Fruit fly (Drosophila melanogaster): ENCODE data around the gene CG7149.

DNA sequence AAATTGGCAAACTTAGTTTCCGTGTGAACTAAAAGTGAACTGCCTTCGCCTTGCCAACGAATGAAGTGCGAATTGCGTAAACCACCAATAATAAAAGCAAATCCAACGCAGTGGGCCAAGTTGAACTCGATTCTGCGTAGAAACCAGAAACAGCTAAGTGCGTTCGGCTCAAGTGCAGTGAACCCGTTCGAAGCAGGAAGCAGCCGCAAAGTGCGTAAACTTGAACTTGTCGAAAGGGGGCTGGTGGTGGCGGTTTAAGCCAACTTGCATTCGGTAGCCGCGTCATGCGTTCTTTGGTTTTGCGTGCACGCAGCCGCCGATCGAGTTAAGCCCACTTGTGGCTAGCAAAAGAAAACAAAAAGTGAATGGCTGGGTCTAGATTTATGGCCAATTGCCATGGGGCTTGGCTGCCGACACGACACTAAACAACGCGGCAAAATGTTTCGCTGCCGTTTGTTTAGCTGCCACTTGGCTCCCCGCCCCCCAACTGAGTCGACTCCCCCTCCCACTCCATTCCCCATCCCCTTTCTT is 39.7 kb downstream of the CG7149 start:
- no peak for TF ChIP-seq ovo (GFP tag; optimal IDR thresholded peaks at IDR 0.05)
- no peak for TF ChIP-seq CG7101 (tag; optimal IDR thresholded peaks at IDR 0.05)
- no peak for TF ChIP-seq CG14711 (tag; optimal IDR thresholded peaks at IDR 0.05)
- no peak for TF ChIP-seq Mnt (GFP tag; optimal IDR thresholded peaks at IDR 0.05)
- no peak for TF ChIP-seq cnc (optimal IDR thresholded peaks at IDR 0.05)
- TF ChIP-seq Crg-1 (GFP tag; optimal IDR thresholded peaks at IDR 0.05) = no peak
- no peak for TF ChIP-seq Clk (GFP tag; optimal IDR thresholded peaks at IDR 0.05)
- TF ChIP-seq CG12768 (GFP tag; optimal IDR thresholded peaks at IDR 0.05) = no peak
